Worm (Caenorhabditis elegans): ENCODE measurements around the gene Y54G2A.73.

Y54G2A.73 gene

DNA sequence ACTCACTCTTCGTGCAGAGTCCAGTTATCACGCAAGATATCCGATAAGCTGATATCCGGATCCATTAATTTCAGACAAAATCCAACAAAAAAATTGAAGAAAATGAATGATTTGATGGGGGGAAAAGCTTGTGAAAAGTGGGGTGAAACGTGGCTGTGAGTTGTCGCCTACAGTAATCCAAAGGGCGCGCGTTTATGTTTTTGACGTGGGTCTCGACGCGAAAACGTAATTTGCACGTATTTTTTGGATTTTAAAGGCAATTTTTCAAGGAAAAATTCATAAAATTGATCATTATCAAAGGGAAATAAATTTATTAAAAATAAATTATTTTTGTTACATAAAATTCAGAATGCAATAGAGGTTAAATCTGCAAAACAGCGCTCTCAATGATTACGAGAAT is at the start of gene Y54G2A.73:
Gene Y54G2A.73, minus strand, starts transcription at position 65 of the 400 bp plus-strand sequence.
- TF ChIP-seq jun-1 (tag; optimal IDR thresholded peaks at IDR 0.05): no peak
- TF ChIP-seq mep-1 (tag; optimal IDR thresholded peaks at IDR 0.05): no peak
- no peak for TF ChIP-seq dsc-1 (tag; optimal IDR thresholded peaks at IDR 0.05)
- no peak for TF ChIP-seq lir-3 (tag; optimal IDR thresholded peaks at IDR 0.05; ENCODE audit: poor library complexity)
- TF ChIP-seq lin-13 (GFP tag; optimal IDR thresholded peaks at IDR 0.05): no peak
- no peak for TF ChIP-seq pqm-1 (tag; optimal IDR thresholded peaks at IDR 0.05)
- TF ChIP-seq elt-3 (tag; optimal IDR thresholded peaks at IDR 0.05): no peak
- no peak for TF ChIP-seq nhr-77 (tag; optimal IDR thresholded peaks at IDR 0.05)
- TF ChIP-seq mef-2 (tag; optimal IDR thresholded peaks at IDR 0.05): no peak
- TF ChIP-seq C04F5.9 (tag; optimal IDR thresholded peaks at IDR 0.05): no peak
- no peak for TF ChIP-seq ztf-4 (tag; optimal IDR thresholded peaks at IDR 0.05)
- TF ChIP-seq nhr-12 (tag; optimal IDR thresholded peaks at IDR 0.05): no peak
- no peak for TF ChIP-seq C34B4.2 (tag; optimal IDR thresholded peaks at IDR 0.05)
- TF ChIP-seq ets-5 (GFP tag; IDR thresholded peaks at IDR 0.05): no peak
- TF ChIP-seq xbp-1 (tag; optimal IDR thresholded peaks at IDR 0.05): no peak

DNA sequence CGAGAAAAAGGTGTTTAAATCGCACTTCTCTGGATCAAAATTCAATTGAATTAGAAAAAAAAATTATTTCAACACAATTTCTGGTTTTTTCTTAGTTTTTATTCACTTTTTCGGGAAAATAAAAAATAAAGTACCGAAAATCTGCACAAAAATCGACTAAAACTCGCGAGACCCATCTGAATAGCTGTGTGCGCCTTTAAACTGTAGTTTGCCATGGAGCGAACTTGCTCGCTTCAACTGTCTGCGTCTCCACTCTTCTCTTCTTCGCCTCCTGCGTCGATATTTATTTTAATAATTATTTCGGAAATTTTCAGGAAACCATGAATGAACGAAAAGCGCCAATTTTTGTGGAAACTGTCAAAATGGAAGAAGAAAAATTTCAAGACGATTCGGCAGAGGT is 47.2 kb upstream of the Y54G2A.73 start:
- no peak for TF ChIP-seq swsn-7 (tag; optimal IDR thresholded peaks at IDR 0.05)
- no peak for TF ChIP-seq lir-3 (tag; optimal IDR thresholded peaks at IDR 0.05; ENCODE audit: poor library complexity)
- TF ChIP-seq lsy-2 (tag; optimal IDR thresholded peaks at IDR 0.05): peak in 1 of 2 experiments; percentile 3
- no peak for TF ChIP-seq C34B4.2 (tag; optimal IDR thresholded peaks at IDR 0.05)

DNA sequence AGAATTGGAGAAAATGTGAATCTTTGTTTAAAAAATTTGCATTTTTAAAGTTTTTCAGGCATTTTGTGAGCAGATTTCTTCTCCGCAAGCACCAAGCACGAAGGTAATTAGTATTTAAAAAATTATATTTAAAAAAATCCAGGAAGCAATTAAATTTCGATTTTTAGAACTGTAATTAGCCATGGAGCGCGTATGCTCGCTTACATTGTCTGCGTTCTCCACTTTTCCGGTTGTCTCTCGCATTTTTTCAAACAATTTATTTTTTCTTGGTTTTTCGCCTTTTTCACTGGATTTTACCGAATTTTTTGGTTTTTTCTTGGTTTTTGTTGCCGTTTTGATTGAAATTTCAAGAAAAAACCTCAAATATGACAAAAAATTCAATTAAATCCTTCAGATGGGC is 46.6 kb upstream of the Y54G2A.73 start:
- no peak for TF ChIP-seq pag-3 (tag; optimal IDR thresholded peaks at IDR 0.05; ENCODE audit: borderline replicate concordance, insufficient read depth)
- peak; percentile 13 to 27 for TF ChIP-seq lin-35 (GFP tag; optimal IDR thresholded peaks at IDR 0.05)
- TF ChIP-seq mep-1 (tag; optimal IDR thresholded peaks at IDR 0.05): peak; percentile 49
- no peak for TF ChIP-seq alr-1 (tag; optimal IDR thresholded peaks at IDR 0.05; ENCODE audit: borderline replicate concordance)
- TF ChIP-seq egl-13 (tag; optimal IDR thresholded peaks at IDR 0.05): no peak
- peak; percentile 1 for TF ChIP-seq blmp-1 (tag; optimal IDR thresholded peaks at IDR 0.05)
- peak; percentile 26 to 33 for TF ChIP-seq efl-1 (optimal IDR thresholded peaks at IDR 0.05)
- TF ChIP-seq efl-1 (GFP tag; optimal IDR thresholded peaks at IDR 0.05 in 1 of 2): peak; percentile 39 to 83
- TF ChIP-seq ceh-90 (tag; optimal IDR thresholded peaks at IDR 0.05): no peak
- peak; percentile 49 to 78 for TF ChIP-seq lsy-2 (tag; optimal IDR thresholded peaks at IDR 0.05)
- peak; percentile 8 to 44 (median 30) for TF ChIP-seq dpl-1 (GFP tag; optimal IDR thresholded peaks at IDR 0.05)
- peak; percentile 28 for TF ChIP-seq lin-15B (tag; optimal IDR thresholded peaks at IDR 0.05)
- TF ChIP-seq dsc-1 (tag; optimal IDR thresholded peaks at IDR 0.05): no peak
- no peak for TF ChIP-seq hpl-2 (GFP tag; optimal IDR thresholded peaks at IDR 0.05)
- peak; percentile 0 for TF ChIP-seq C16A3.4 (tag; optimal IDR thresholded peaks at IDR 0.05)
- no peak for TF ChIP-seq elt-2 (tag; optimal IDR thresholded peaks at IDR 0.05)
- TF ChIP-seq nhr-47 (tag; optimal IDR thresholded peaks at IDR 0.05): peak; percentile 4
- TF ChIP-seq egl-27 (tag; optimal IDR thresholded peaks at IDR 0.05): no peak
- TF ChIP-seq nhr-71 (tag; optimal IDR thresholded peaks at IDR 0.05): peak; percentile 21
- TF ChIP-seq nhr-11 (tag; optimal IDR thresholded peaks at IDR 0.05): no peak
- TF ChIP-seq vab-15 (tag; optimal IDR thresholded peaks at IDR 0.05): no peak

DNA sequence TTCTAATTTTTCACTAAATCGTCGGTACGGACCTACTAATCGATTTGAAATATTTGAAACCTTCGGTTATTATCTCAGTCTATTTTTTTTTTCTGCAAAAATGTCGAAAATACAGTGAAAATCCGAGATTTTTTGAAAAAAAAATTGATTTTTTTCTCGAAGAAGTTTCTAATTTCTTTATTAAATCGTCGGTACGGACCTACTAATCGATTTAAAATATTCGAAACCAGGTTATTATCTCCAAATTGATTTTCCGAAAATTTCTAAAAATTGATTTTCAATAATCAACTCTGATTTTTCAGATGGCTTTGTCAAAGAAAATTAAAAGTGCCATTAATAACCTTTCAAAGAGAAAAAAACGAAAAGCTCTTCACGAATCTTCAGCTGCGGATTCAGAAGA is 44.7 kb upstream of the Y54G2A.73 start, which contains the start of gene ivph-3:
Gene ivph-3, plus strand, starts transcription at position 301 of the 400 bp plus-strand sequence.
- TF ChIP-seq tlp-1 (tag; optimal IDR thresholded peaks at IDR 0.05) (no peak), mab-9 (GFP tag; IDR thresholded peaks at IDR 0.05) (no peak), unc-30 (tag; optimal IDR thresholded peaks at IDR 0.05) (no peak)

Measured in whole organism, L1 larva.